Fruit fly (Drosophila melanogaster) whole organism, prepupa: ENCODE data around the gene CG6689.

ENCODE experiments used
- Blimp-1 ChIP-seq: fragments of 200-800 bp; sonication (Bioruptor generic); optimal IDR thresholded peaks from 3 replicates; lab custom pipeline; 2017; ENCODE audit warnings: missing biosample characterization, missing genetic modification characterization, mild to moderate bottlenecking, moderate library complexity, missing genetic modification reagents
- CG10631 ChIP-seq: fragments of 200-800 bp; sonication (Bioruptor generic); optimal IDR thresholded peaks from 2 replicates; lab custom pipeline; 2016; ENCODE audit warnings: missing biosample characterization, missing genetic modification characterization
- CG10669 ChIP-seq: fragments of 200-800 bp; sonication (Bioruptor generic); optimal IDR thresholded peaks from 3 replicates; lab custom pipeline; 2018; ENCODE audit warnings: missing biosample characterization, mild to moderate bottlenecking, missing genetic modification characterization, moderate library complexity
- CG11294 ChIP-seq: fragments of 200-800 bp; sonication (Bioruptor generic); IDR thresholded peaks from 2 replicates; pipeline ENCODE4 v1.3.6; 2022; ENCODE audit warnings: missing biosample characterization, missing genetic modification characterization
- CG11762 ChIP-seq: fragments of 200-800 bp; sonication (Bioruptor generic); optimal IDR thresholded peaks from 3 replicates; lab custom pipeline; 2016; ENCODE audit warnings: missing biosample characterization, missing genetic modification characterization; ENCODE audit not compliant: insufficient read depth
- CG15336 ChIP-seq: fragments of 200-800 bp; sonication (Bioruptor generic); IDR thresholded peaks from 2 replicates; pipeline ENCODE4 v1.3.6; 2022; ENCODE audit warnings: missing biosample characterization, missing genetic modification characterization
- CG1621 ChIP-seq: fragments of 200-800 bp; sonication (Bioruptor generic); optimal IDR thresholded peaks from 3 replicates; lab custom pipeline; 2018; ENCODE audit warnings: missing biosample characterization, mild to moderate bottlenecking, missing genetic modification characterization
- CG16779 ChIP-seq: fragments of 200-800 bp; sonication (Bioruptor generic); optimal IDR thresholded peaks from 3 replicates; lab custom pipeline; 2017; ENCODE audit warnings: missing biosample characterization, mild to moderate bottlenecking, missing genetic modification characterization
- CG31627 ChIP-seq: fragments of 200-800 bp; sonication (Bioruptor generic); optimal IDR thresholded peaks from 3 replicates; lab custom pipeline; 2016; ENCODE audit warnings: missing biosample characterization, missing genetic modification characterization
- CG4318 ChIP-seq: fragments of 200-800 bp; sonication (Bioruptor generic); optimal IDR thresholded peaks from 3 replicates; lab custom pipeline; 2017; ENCODE audit warnings: missing biosample characterization, mild to moderate bottlenecking, missing genetic modification characterization
- CG6163 ChIP-seq: fragments of 200-800 bp; sonication (Bioruptor generic); IDR thresholded peaks from 3 replicates; pipeline ENCODE4 v1.3.6; 2022; ENCODE audit warnings: missing biosample characterization, missing genetic modification characterization
- CG6792 ChIP-seq: fragments of 200-800 bp; sonication (Bioruptor generic); optimal IDR thresholded peaks from 3 replicates; lab custom pipeline; 2016; ENCODE audit warnings: missing biosample characterization, missing genetic modification characterization
- CG8319 ChIP-seq: fragments of 200-800 bp; sonication (Bioruptor generic); optimal IDR thresholded peaks from 3 replicates; lab custom pipeline; 2016; ENCODE audit warnings: missing biosample characterization, missing genetic modification characterization
- CG8632 ChIP-seq: fragments of 200-800 bp; sonication (Bioruptor generic); optimal IDR thresholded peaks from 3 replicates; lab custom pipeline; 2016; ENCODE audit warnings: missing biosample characterization, missing genetic modification characterization
- Eip75B ChIP-seq: fragments of 200-800 bp; sonication (Bioruptor generic); optimal IDR thresholded peaks from 3 replicates; lab custom pipeline; 2016; ENCODE audit warnings: missing biosample characterization, missing genetic modification characterization
- Eip78C ChIP-seq: fragments of 200-800 bp; sonication (Bioruptor generic); peaks from one replicate; lab custom pipeline; 2016; ENCODE audit warnings: missing biosample characterization, missing genetic modification characterization
- Eip93F ChIP-seq: fragments of 200-800 bp; sonication (Bioruptor generic); optimal IDR thresholded peaks from 2 replicates; lab custom pipeline; 2016; ENCODE audit warnings: missing biosample characterization, mild to moderate bottlenecking, missing genetic modification characterization
- Ets21C ChIP-seq: fragments of 200-800 bp; sonication (Bioruptor generic); optimal IDR thresholded peaks from 3 replicates; lab custom pipeline; 2016; ENCODE audit warnings: missing biosample characterization, missing genetic modification characterization
- Ets96B ChIP-seq: fragments of 200-800 bp; optimal IDR thresholded peaks from 2 replicates; lab custom pipeline; 2019; ENCODE audit warnings: missing biosample characterization, mild to moderate bottlenecking, missing genetic modification characterization, moderate library complexity
- Hr38 ChIP-seq: sonication (Bioruptor generic); optimal IDR thresholded peaks from 2 replicates; lab custom pipeline; 2016; ENCODE audit warnings: missing biosample characterization, missing genetic modification characterization
- Lpt ChIP-seq: fragments of 200-800 bp; sonication (Bioruptor generic); optimal IDR thresholded peaks from 3 replicates; lab custom pipeline; 2016; ENCODE audit warnings: missing biosample characterization, missing genetic modification characterization
- OdsH ChIP-seq: fragments of 200-800 bp; sonication (Bioruptor generic); optimal IDR thresholded peaks from 3 replicates; lab custom pipeline; 2016; ENCODE audit warnings: missing biosample characterization, missing genetic modification characterization
- Sox102F ChIP-seq: fragments of 200-800 bp; sonication (Bioruptor generic); optimal IDR thresholded peaks from 2 replicates; lab custom pipeline; 2016; ENCODE audit warnings: missing biosample characterization, mild to moderate bottlenecking, missing genetic modification characterization
- Sox15 ChIP-seq: fragments of 200-800 bp; sonication (Bioruptor generic); optimal IDR thresholded peaks from 3 replicates; lab custom pipeline; 2016; ENCODE audit warnings: missing biosample characterization, missing genetic modification characterization
- achi ChIP-seq: fragments of 200-800 bp; sonication (Bioruptor generic); optimal IDR thresholded peaks from 3 replicates; lab custom pipeline; 2016; ENCODE audit warnings: missing biosample characterization, missing genetic modification characterization
- acj6 ChIP-seq: fragments of 200-800 bp; sonication (Bioruptor generic); optimal IDR thresholded peaks from 3 replicates; lab custom pipeline; 2016; ENCODE audit warnings: missing biosample characterization, missing genetic modification characterization
- cyc ChIP-seq: fragments of 200-800 bp; sonication (Bioruptor generic); optimal IDR thresholded peaks from 3 replicates; lab custom pipeline; 2016; ENCODE audit warnings: missing biosample characterization, missing genetic modification characterization
- dac ChIP-seq: fragments of 200-800 bp; sonication (Bioruptor generic); optimal IDR thresholded peaks from 2 replicates; lab custom pipeline; 2017; ENCODE audit warnings: missing biosample characterization, mild to moderate bottlenecking, missing genetic modification characterization
- eg ChIP-seq: fragments of 200-800 bp; sonication (Bioruptor generic); IDR thresholded peaks from 3 replicates; pipeline ENCODE4 v1.3.6; 2022; ENCODE audit warnings: missing biosample characterization, missing genetic modification characterization
- esn ChIP-seq: fragments of 200-800 bp; sonication (Bioruptor generic); optimal IDR thresholded peaks from 2 replicates; lab custom pipeline; 2016; ENCODE audit warnings: missing biosample characterization, mild to moderate bottlenecking, missing genetic modification characterization, moderate library complexity
- fd59A ChIP-seq: fragments of 200-800 bp; sonication (Bioruptor generic); optimal IDR thresholded peaks from 2 replicates; lab custom pipeline; 2017; ENCODE audit warnings: missing biosample characterization, mild to moderate bottlenecking, missing genetic modification characterization, missing genetic modification reagents
- fd85E ChIP-seq: fragments of 200-800 bp; sonication (Bioruptor generic); optimal IDR thresholded peaks from 3 replicates; lab custom pipeline; 2016; ENCODE audit warnings: missing biosample characterization, missing genetic modification characterization
- fkh ChIP-seq: fragments of 200-800 bp; sonication (Bioruptor generic); optimal IDR thresholded peaks from 3 replicates; lab custom pipeline; 2017; ENCODE audit warnings: missing biosample characterization, mild to moderate bottlenecking, missing genetic modification characterization, moderate library complexity
- lz ChIP-seq: fragments of 200-800 bp; sonication (Bioruptor generic); optimal IDR thresholded peaks from 3 replicates; lab custom pipeline; 2016; ENCODE audit warnings: missing biosample characterization, missing genetic modification characterization
- net ChIP-seq: fragments of 200-800 bp; sonication (Bioruptor generic); optimal IDR thresholded peaks from 3 replicates; lab custom pipeline; 2016; ENCODE audit warnings: missing biosample characterization, missing genetic modification characterization
- pdm3 ChIP-seq: fragments of 200-800 bp; sonication (Bioruptor generic); optimal IDR thresholded peaks from 3 replicates; lab custom pipeline; 2016; ENCODE audit warnings: missing biosample characterization, missing genetic modification characterization
- salr ChIP-seq, 2 experiments: fragments of 200-800 bp; sonication (Bioruptor generic); optimal IDR thresholded peaks; 3 replicates each; lab custom pipeline; 2016 to 2018; ENCODE audit warnings: missing biosample characterization in 2 of 2, missing genetic modification characterization in 2 of 2, mild to moderate bottlenecking in 1 of 2

CG6689 gene

DNA sequence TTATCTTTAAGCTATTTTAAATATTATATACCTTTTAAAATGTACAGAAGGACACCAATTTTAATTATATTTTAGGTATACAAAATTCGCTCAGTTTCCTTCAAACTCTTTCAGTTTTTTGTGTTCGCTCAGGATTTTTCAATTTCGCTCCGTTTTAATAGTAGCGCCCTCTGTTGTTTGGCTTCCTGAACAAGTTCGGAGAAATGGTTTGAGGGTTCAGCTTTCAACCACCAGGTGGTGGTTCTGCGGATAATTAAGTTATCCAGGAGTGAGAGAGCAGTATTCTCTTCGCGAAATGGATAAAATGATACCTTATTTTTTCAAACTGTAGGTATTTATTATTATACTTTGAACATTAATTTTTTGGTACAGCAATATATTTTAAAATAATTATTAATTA lies 49.1 kb upstream of the CG6689 start (continued):
- TF ChIP-seq eg (GFP tag; lab: Robert Waterston, UW) (peak; percentile 39; the same call in 1 of the 3 replicates), CG8319 (GFP tag; lab: Kevin White, UChicago) (peak; percentile 4), CG31627 (GFP tag; lab: Kevin White, UChicago) (peak; percentile 33), salr (GFP tag; optimal IDR thresholded peaks at IDR 0.05; lab: Kevin White, UChicago) (peak in 1 of 2 experiments; percentile 61), Sox15 (GFP tag; lab: Kevin White, UChicago) (no peak), esn (GFP tag; lab: Kevin White, UChicago) (no peak), Eip78C (GFP tag; lab: Kevin White, UChicago) (peak; percentile 87), achi (GFP tag; lab: Kevin White, UChicago) (peak; percentile 61), OdsH (GFP tag; lab: Kevin White, UChicago) (peak; percentile 75), fd59A (GFP tag; lab: Kevin White, UChicago) (peak; percentile 37), CG11294 (GFP tag; lab: Robert Waterston, UW) (no peak), CG6163 (GFP tag; lab: Robert Waterston, UW) (peak; percentile 65), CG6792 (GFP tag; lab: Kevin White, UChicago) (peak; percentile 43), Hr38 (GFP tag; lab: Kevin White, UChicago) (no peak), CG11762 (GFP tag; lab: Kevin White, UChicago) (peak; percentile 45), cyc (GFP tag; lab: Kevin White, UChicago) (peak; percentile 46), CG8632 (GFP tag; lab: Kevin White, UChicago) (peak; percentile 13), acj6 (peak; percentile 62), lz (GFP tag; lab: Kevin White, UChicago) (peak; percentile 47), Ets96B (tag; lab: Kevin White, UChicago) (peak; percentile 38), Lpt (GFP tag; lab: Kevin White, UChicago) (peak; percentile 8), CG16779 (tag; lab: Kevin White, UChicago) (no peak), dac (GFP tag; lab: Kevin White, UChicago) (peak; percentile 74)

DNA sequence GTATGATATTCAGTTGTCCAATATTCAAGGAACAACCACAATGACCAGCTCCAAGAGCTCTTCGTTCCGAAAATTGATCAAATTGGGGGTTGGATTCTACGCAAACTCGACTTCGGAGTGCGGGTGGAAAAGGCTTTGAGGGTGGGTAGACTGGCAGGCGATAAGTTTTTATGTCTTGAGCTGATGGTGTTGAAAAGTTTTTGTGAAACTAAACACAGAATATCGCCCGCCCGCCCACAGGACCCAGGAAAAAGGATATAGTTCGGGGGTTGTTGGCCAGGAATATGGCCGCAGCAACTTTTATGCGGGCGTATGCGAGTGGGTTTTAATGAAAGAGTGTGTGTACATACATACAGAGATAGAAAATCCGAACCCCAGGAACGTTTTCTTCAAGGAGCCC lies 43.7 kb upstream of the CG6689 start:
- TF ChIP-seq acj6 (no peak), CG15336 (GFP tag; lab: Robert Waterston, UW) (no peak), CG4318 (GFP tag; lab: Kevin White, UChicago) (no peak), achi (GFP tag; lab: Kevin White, UChicago) (no peak)

DNA sequence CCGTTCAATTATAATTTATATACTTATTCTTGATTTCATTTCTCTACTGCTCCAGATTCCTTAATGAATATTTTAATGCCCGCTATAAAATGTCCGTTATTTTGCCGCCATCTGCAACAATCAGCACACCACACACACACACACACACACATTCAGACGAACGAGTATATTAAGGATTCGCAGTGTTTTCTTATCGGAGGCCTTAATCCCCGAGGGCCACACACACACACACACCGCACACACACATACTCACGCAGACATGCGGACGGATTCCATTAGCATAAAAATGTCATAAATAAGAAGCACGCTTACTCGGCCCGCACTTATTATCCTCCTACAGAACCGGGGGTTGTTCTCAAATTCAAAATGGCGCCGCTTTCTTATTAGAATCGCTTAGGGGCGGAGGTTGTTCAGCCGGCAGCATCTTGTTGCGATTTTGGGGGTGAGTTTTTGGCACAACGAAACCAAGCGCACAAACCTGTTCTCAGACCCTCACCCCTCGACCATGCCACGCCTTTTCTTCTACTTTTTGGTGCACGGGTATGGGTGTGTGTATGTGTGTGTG lies 41.2 kb upstream of the CG6689 start:
- no peak for TF ChIP-seq Sox102F (GFP tag; lab: Kevin White, UChicago)
- TF ChIP-seq CG11762 (GFP tag; lab: Kevin White, UChicago): no peak
- TF ChIP-seq CG10669 (GFP tag; lab: Kevin White, UChicago): no peak
- TF ChIP-seq fkh (GFP tag; lab: Kevin White, UChicago): no peak
- TF ChIP-seq Ets21C: no peak
- TF ChIP-seq esn (GFP tag; lab: Kevin White, UChicago): no peak
- TF ChIP-seq CG10631: no peak
- TF ChIP-seq Blimp-1 (GFP tag; lab: Kevin White, UChicago): no peak
- no peak for TF ChIP-seq CG16779 (tag; lab: Kevin White, UChicago)
- TF ChIP-seq CG15336 (GFP tag; lab: Robert Waterston, UW): no peak
- no peak for TF ChIP-seq CG8319 (GFP tag; lab: Kevin White, UChicago)
- TF ChIP-seq net (GFP tag; lab: Kevin White, UChicago): no peak
- no peak for TF ChIP-seq pdm3 (GFP tag; lab: Kevin White, UChicago)
- no peak for TF ChIP-seq Eip93F (GFP tag; lab: Kevin White, UChicago)
- TF ChIP-seq Lpt (GFP tag; lab: Kevin White, UChicago): no peak
- TF ChIP-seq Eip75B: no peak
- TF ChIP-seq fd85E: no peak
- no peak for TF ChIP-seq achi (GFP tag; lab: Kevin White, UChicago)
- no peak for TF ChIP-seq CG1621
- TF ChIP-seq, all 60 proteins: peak for 0
